Worm (Caenorhabditis elegans): ENCODE data around the gene grl-17.
A peak's percentile ranks its signal among the peaks of the same experiment; 100 is the strongest.

The grl-17 gene

ce11 chrV:13568533-13568932 lies 4.8 kb upstream of the grl-17 start, which contains the start of the genes nuaf-1 and bir-2:
Gene nuaf-1, minus strand, starts transcription at chrV:13568630.
Gene bir-2, plus strand, starts transcription at chrV:13568850.
- no peak for TF ChIP-seq B0310.2 (tag; optimal IDR thresholded peaks at IDR 0.05)
- TF ChIP-seq tra-4 (tag; optimal IDR thresholded peaks at IDR 0.05) = no peak
- TF ChIP-seq hmbx-1 (tag; optimal IDR thresholded peaks at IDR 0.05) = no peak
- no peak for TF ChIP-seq hnd-1 (tag; optimal IDR thresholded peaks at IDR 0.05)
- no peak for TF ChIP-seq tbx-11 (GFP tag; IDR thresholded peaks at IDR 0.05)
- no peak for TF ChIP-seq F13C5.2 (tag; optimal IDR thresholded peaks at IDR 0.05)
- no peak for TF ChIP-seq ceh-13 (GFP tag; optimal IDR thresholded peaks at IDR 0.05)
- no peak for TF ChIP-seq flt-1 (GFP tag; IDR thresholded peaks at IDR 0.05)
- TF ChIP-seq sea-1 (GFP tag; conservative IDR thresholded peaks at IDR 0.05) = no peak
- no peak for TF ChIP-seq ets-7 (tag; optimal IDR thresholded peaks at IDR 0.05)
- TF ChIP-seq scrt-1 (GFP tag; IDR thresholded peaks at IDR 0.05) = no peak
- TF ChIP-seq ama-1 (optimal IDR thresholded peaks at IDR 0.05) = no peak
- TF ChIP-seq ceh-36 (tag; optimal IDR thresholded peaks at IDR 0.05) = no peak

DNA sequence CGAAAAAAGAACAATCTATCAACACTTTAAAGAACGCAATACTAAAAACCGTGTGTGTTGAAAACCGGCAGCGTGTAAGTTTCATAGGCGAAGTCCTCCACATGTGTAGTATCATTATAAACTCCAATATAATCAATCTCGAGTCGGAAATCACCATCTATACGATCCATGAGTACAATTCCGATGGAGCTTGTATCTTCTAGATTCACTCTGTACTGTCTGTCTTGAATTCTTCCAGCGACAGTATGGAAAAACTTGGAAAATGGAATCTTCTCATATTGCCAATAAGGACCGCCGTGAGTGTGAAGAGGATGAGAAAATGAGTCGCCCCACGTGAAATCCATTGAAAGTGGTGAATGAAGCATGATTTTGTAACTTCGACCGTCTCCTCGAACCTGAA lies 3.2 kb upstream of the grl-17 start:
- TF ChIP-seq ceh-13 (GFP tag; optimal IDR thresholded peaks at IDR 0.05) (no peak), hmg-4 (GFP tag; optimal IDR thresholded peaks at IDR 0.05) (no peak), ets-7 (tag; optimal IDR thresholded peaks at IDR 0.05) (no peak), B0310.2 (tag; optimal IDR thresholded peaks at IDR 0.05) (no peak), tbx-37 (GFP tag; conservative IDR thresholded peaks at IDR 0.05) (no peak), ama-1 (optimal IDR thresholded peaks at IDR 0.05) (no peak), flt-1 (GFP tag; IDR thresholded peaks at IDR 0.05) (no peak), tbx-11 (GFP tag; IDR thresholded peaks at IDR 0.05) (no peak), ceh-36 (tag; optimal IDR thresholded peaks at IDR 0.05) (no peak), sea-1 (GFP tag; conservative IDR thresholded peaks at IDR 0.05) (no peak), pes-1 (GFP tag; IDR thresholded peaks at IDR 0.05) (no peak), aly-1 (tag; optimal IDR thresholded peaks at IDR 0.05) (no peak), tra-4 (tag; optimal IDR thresholded peaks at IDR 0.05) (no peak), scrt-1 (GFP tag; IDR thresholded peaks at IDR 0.05) (no peak), hnd-1 (tag; optimal IDR thresholded peaks at IDR 0.05) (no peak)

- TF ChIP-seq ama-1 (optimal IDR thresholded peaks at IDR 0.05) (no peak), ets-7 (tag; optimal IDR thresholded peaks at IDR 0.05) (no peak), aly-1 (tag; optimal IDR thresholded peaks at IDR 0.05) (no peak), hmbx-1 (tag; optimal IDR thresholded peaks at IDR 0.05) (no peak), tra-4 (tag; optimal IDR thresholded peaks at IDR 0.05) (no peak), scrt-1 (GFP tag; IDR thresholded peaks at IDR 0.05) (no peak), hnd-1 (tag; optimal IDR thresholded peaks at IDR 0.05) (no peak), tbx-37 (GFP tag; conservative IDR thresholded peaks at IDR 0.05) (no peak), tbx-11 (GFP tag; IDR thresholded peaks at IDR 0.05) (no peak), pes-1 (GFP tag; IDR thresholded peaks at IDR 0.05) (no peak), B0310.2 (tag; optimal IDR thresholded peaks at IDR 0.05) (no peak), F13C5.2 (tag; optimal IDR thresholded peaks at IDR 0.05) (no peak), ceh-36 (tag; optimal IDR thresholded peaks at IDR 0.05) (no peak), ceh-13 (GFP tag; optimal IDR thresholded peaks at IDR 0.05) (no peak), sea-1 (GFP tag; conservative IDR thresholded peaks at IDR 0.05) (no peak), flt-1 (GFP tag; IDR thresholded peaks at IDR 0.05) (no peak), hmg-4 (GFP tag; optimal IDR thresholded peaks at IDR 0.05) (no peak)
These were observed 2.0 kb upstream of the grl-17 start, which contains the start of gene slrp-1 for ce11 chrV:13565781-13566180. Gene slrp-1, plus strand, starts transcription at chrV:13565863.

ce11 chrV:13565197-13565596 lies 1.5 kb upstream of the grl-17 start:
- no peak for TF ChIP-seq aly-1 (tag; optimal IDR thresholded peaks at IDR 0.05)

DNA sequence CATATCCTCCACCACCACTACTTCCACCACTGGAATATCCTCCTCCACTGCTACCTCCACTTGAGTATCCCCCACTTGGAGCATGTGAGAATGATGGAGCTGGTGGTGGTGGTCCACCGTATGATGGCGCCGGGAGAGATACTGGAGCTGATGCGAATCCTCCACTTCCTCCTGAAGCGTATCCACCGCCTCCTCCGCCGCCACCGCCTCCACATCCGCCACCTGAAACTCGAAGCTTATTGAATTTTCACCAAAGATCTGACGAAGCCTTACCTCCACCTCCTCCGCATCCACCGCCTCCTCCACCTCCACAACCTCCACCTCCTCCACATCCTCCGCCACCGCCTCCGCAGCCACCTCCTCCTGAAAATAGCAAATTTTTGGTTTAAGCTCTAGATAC lies 993 bp downstream of the grl-17 start:
- TF ChIP-seq pes-1 (GFP tag; IDR thresholded peaks at IDR 0.05) (no peak), tra-4 (tag; optimal IDR thresholded peaks at IDR 0.05) (no peak), hmg-4 (GFP tag; optimal IDR thresholded peaks at IDR 0.05) (no peak), tbx-37 (GFP tag; conservative IDR thresholded peaks at IDR 0.05) (no peak), hmbx-1 (tag; optimal IDR thresholded peaks at IDR 0.05) (no peak), F13C5.2 (tag; optimal IDR thresholded peaks at IDR 0.05) (no peak), ama-1 (optimal IDR thresholded peaks at IDR 0.05) (no peak), hnd-1 (tag; optimal IDR thresholded peaks at IDR 0.05) (no peak)

DNA sequence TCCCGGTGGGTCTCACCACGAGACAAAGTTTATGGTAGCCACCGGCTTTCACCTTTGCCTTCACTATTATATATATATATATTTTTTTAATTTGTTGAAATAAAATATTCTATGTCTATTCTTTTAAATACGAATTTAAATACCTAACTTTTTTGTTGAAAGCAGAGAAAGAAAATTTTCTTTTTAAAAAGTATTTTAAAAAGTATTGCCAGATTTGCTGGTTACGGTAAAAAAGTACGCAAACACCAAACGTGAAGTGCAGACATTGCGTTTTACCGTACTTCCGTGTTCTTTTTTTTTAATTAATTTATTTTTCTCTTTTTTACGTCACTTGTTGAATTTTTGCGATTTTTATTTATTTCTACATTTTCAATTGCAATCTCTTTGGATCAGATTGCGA lies 3.8 kb downstream of the grl-17 start, which contains the start of gene C56A3.8:
C56A3.8 (plus strand) TSS at position 301 of the 400 bp plus-strand sequence.
- no peak for TF ChIP-seq hmbx-1 (tag; optimal IDR thresholded peaks at IDR 0.05)
- TF ChIP-seq scrt-1 (GFP tag; IDR thresholded peaks at IDR 0.05) = no peak
- no peak for TF ChIP-seq F13C5.2 (tag; optimal IDR thresholded peaks at IDR 0.05)
- no peak for TF ChIP-seq sea-1 (GFP tag; conservative IDR thresholded peaks at IDR 0.05)
- no peak for TF ChIP-seq ama-1 (optimal IDR thresholded peaks at IDR 0.05)
- no peak for TF ChIP-seq tbx-37 (GFP tag; conservative IDR thresholded peaks at IDR 0.05)
- TF ChIP-seq ceh-13 (GFP tag; optimal IDR thresholded peaks at IDR 0.05) = no peak
- no peak for TF ChIP-seq aly-1 (tag; optimal IDR thresholded peaks at IDR 0.05)

DNA sequence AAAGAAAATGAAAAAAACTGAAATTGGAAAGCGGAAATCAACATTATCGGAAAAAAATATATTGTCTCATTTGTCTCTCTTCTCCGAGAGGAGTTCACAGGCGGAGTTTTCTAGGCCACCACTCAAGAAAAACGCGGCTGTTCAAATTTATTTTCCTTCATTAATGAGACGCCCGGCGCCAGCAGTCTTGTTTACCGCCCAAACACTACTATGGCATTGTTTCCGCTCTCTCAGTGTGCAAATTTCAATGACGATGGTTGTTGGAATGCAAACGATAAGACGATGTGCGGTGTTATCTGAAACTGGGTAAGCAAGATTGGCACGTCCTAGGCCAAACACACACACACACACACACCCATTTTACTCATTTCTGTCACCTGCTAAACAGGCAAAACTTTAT lies 7.0 kb downstream of the grl-17 start, which contains the start of gene cav-2:
cav-2 (plus strand) TSS at position 359 of the 400 bp plus-strand sequence.
- no peak for TF ChIP-seq ceh-36 (tag; optimal IDR thresholded peaks at IDR 0.05)
- no peak for TF ChIP-seq tbx-11 (GFP tag; IDR thresholded peaks at IDR 0.05)
- no peak for TF ChIP-seq tra-4 (tag; optimal IDR thresholded peaks at IDR 0.05)
- TF ChIP-seq ama-1 (optimal IDR thresholded peaks at IDR 0.05) = no peak
- peak; percentile 52; the same call in 1 of the 2 replicates for TF ChIP-seq scrt-1 (GFP tag; IDR thresholded peaks at IDR 0.05)
- TF ChIP-seq sea-1 (GFP tag; conservative IDR thresholded peaks at IDR 0.05) = no peak
- TF ChIP-seq ets-7 (tag; optimal IDR thresholded peaks at IDR 0.05) = no peak
- TF ChIP-seq ceh-13 (GFP tag; optimal IDR thresholded peaks at IDR 0.05) = no peak
- no peak for TF ChIP-seq hmbx-1 (tag; optimal IDR thresholded peaks at IDR 0.05)
- no peak for TF ChIP-seq aly-1 (tag; optimal IDR thresholded peaks at IDR 0.05)
- no peak for TF ChIP-seq hnd-1 (tag; optimal IDR thresholded peaks at IDR 0.05)
- TF ChIP-seq pes-1 (GFP tag; IDR thresholded peaks at IDR 0.05) = no peak; the same call in 1 of the 2 replicates
- peak; percentile 63 for TF ChIP-seq tbx-37 (GFP tag; conservative IDR thresholded peaks at IDR 0.05)

- no peak for TF ChIP-seq ceh-36 (tag; optimal IDR thresholded peaks at IDR 0.05)
- no peak for TF ChIP-seq ceh-13 (GFP tag; optimal IDR thresholded peaks at IDR 0.05)
- no peak for TF ChIP-seq ama-1 (optimal IDR thresholded peaks at IDR 0.05)
- TF ChIP-seq ets-7 (tag; optimal IDR thresholded peaks at IDR 0.05) = no peak
These were observed 7.4 kb downstream of the grl-17 start, which contains the start of gene C56A3.6 for ce11 chrV:13556297-13556696. Gene C56A3.6, minus strand, starts transcription at chrV:13556397.
